Worm (Caenorhabditis elegans): Measurements from ENCODE around the gene kap-1.
A peak's percentile ranks its signal among the peaks of the same experiment; 100 is the strongest.

DNA sequence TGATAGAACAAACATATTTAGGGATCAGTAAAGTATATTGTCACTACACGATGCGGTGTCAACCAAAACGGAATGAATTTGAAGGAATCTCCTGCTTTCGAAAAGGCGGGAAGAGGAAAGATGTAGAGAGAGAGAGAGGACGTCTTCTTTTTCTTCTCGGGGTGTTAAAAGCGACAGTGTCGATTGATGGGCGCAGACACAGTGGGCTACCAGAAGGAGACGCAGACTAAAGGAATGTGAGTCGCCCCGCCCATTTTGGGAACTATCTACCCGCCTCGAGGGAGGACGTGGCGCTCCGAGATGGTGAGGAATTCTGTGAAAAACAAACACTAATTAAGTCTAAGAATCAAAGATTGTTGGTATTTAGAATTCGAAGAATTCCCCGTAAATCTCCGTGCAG lies 39.2 kb upstream of the kap-1 start, which contains the start of the genes B0361.14 and B0361.9:
- TF ChIP-seq lsy-2 (tag; optimal IDR thresholded peaks at IDR 0.05) (peak in 1 of 2 experiments; percentile 28), ces-1 (GFP tag; optimal IDR thresholded peaks at IDR 0.05) (no peak), isw-1 (GFP tag; IDR thresholded peaks at IDR 0.05) (no peak), xbp-1 (tag; optimal IDR thresholded peaks at IDR 0.05) (no peak), sox-4 (tag; optimal IDR thresholded peaks at IDR 0.05) (no peak), nhr-12 (tag; optimal IDR thresholded peaks at IDR 0.05) (no peak), snu-23 (GFP tag; optimal IDR thresholded peaks at IDR 0.05) (peak; percentile 33), Y116A8C.19 (tag; optimal IDR thresholded peaks at IDR 0.05; ENCODE audit: borderline replicate concordance) (no peak), mep-1 (tag; optimal IDR thresholded peaks at IDR 0.05) (peak; percentile 1), ztf-4 (tag; optimal IDR thresholded peaks at IDR 0.05) (no peak), ceh-88 (GFP tag; IDR thresholded peaks at IDR 0.05) (no peak), blmp-1 (tag; optimal IDR thresholded peaks at IDR 0.05) (peak; percentile 94)
